Worm (Caenorhabditis elegans): ENCODE measurements around the gene K07F5.17.

DNA sequence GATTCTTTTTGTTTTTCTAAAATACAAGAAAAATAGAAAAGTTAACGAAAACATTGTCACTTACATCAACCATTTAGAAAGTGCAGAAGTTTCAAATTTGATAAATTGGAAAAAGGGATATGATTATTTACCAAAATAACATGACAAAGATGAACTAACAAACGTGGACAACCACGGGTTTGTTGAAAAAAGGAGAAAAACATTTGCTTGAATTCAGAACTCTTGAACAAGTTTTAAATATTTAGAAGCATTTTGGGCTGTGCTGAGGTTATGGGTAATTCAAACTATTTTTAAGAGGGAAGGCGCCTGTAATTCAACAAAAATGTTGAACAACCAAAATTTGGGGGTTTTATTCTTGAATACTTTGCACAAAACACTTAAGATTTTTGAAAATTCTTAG lies 47.7 kb downstream of the K07F5.17 start, which contains the start of gene ttbk-3:
- TF ChIP-seq aha-1 (tag; optimal IDR thresholded peaks at IDR 0.05), result no peak
- no peak for TF ChIP-seq egl-27 (tag; optimal IDR thresholded peaks at IDR 0.05)
- TF ChIP-seq ces-1 (GFP tag; optimal IDR thresholded peaks at IDR 0.05), result no peak
- no peak for TF ChIP-seq fos-1 (tag; optimal IDR thresholded peaks at IDR 0.05)
- no peak for TF ChIP-seq unc-130 (tag; optimal IDR thresholded peaks at IDR 0.05)
- TF ChIP-seq hpl-2 (GFP tag; optimal IDR thresholded peaks at IDR 0.05), result no peak
- no peak for TF ChIP-seq jun-1 (tag; optimal IDR thresholded peaks at IDR 0.05)
- no peak for TF ChIP-seq sox-4 (tag; optimal IDR thresholded peaks at IDR 0.05)
- no peak for TF ChIP-seq nhr-28 (tag; optimal IDR thresholded peaks at IDR 0.05)
- no peak for TF ChIP-seq mef-2 (tag; optimal IDR thresholded peaks at IDR 0.05)
- TF ChIP-seq lin-15B (tag; optimal IDR thresholded peaks at IDR 0.05), result no peak
- TF ChIP-seq nhr-77 (tag; optimal IDR thresholded peaks at IDR 0.05), result no peak
- TF ChIP-seq skn-1 (tag; optimal IDR thresholded peaks at IDR 0.05), result no peak
- TF ChIP-seq pqm-1 (tag; optimal IDR thresholded peaks at IDR 0.05), result no peak
